Worm (Caenorhabditis elegans) whole organism, L4/young adult: ENCODE measurements around the gene bed-3.
"Not testable (repeated sequence)": the region's sequence is repeated elsewhere in the genome, so short reads cannot be mapped to it uniquely, and the experiment has no call there.

Experiments
- W03F9.2 ChIP-seq: fragments of 150-350 bp; optimal IDR thresholded peaks from 2 replicates; lab custom pipeline; 2014; ENCODE audit warnings: missing biosample characterization, missing genetic modification characterization
- dao-5 ChIP-seq: sonication (generic microtip); optimal IDR thresholded peaks from 2 replicates; lab custom pipeline; 2016; ENCODE audit warnings: missing genotype, missing genetic modification characterization, moderate library complexity, missing compliant biosample characterization
- him-1 ChIP-seq: sonication (generic microtip); optimal IDR thresholded peaks from 2 replicates; lab custom pipeline; 2016; ENCODE audit warnings: missing genotype, missing genetic modification reagents, missing genetic modification characterization, missing compliant biosample characterization

DNA sequence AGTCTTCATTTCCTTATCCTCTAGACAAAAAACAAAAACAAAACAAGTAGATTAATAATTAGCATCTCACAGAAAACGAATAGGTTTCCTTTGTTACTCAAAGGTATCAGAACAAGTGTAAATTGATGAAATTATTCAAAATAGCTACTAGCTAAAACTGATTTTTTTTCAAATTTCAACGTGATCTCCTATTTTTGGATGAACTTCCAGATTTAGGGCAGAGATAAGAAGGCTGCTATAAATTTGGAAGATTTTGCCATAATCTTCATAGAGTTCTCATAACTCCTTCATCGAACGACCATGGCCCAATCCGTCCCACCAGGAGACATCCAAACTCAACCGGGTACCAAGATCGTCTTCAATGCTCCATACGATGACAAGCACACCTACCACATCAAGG lies 22.0 kb upstream of the bed-3 start, which contains the start of gene msp-77:
- TF ChIP-seq W03F9.2 (tag; lab: Kevin White, UChicago); him-1; dao-5: not testable (repeated sequence)
